Fruit fly (Drosophila melanogaster) whole organism, embryonic: Measurements from ENCODE around the gene Papss.

Experiments
- Antp ChIP-seq: fragments of 200-800 bp; sonication (Bioruptor generic); optimal IDR thresholded peaks from 3 replicates; lab custom pipeline; 2016; ENCODE audit warnings: missing biosample characterization, missing genetic modification characterization
- Atf3 ChIP-seq: fragments of 200-800 bp; sonication (Bioruptor generic); optimal IDR thresholded peaks from 3 replicates; lab custom pipeline; 2016; ENCODE audit warnings: missing biosample characterization, missing genetic modification characterization
- BEAF-32 ChIP-seq: fragments of 200-800 bp; sonication (Bioruptor generic); optimal IDR thresholded peaks from 3 replicates; lab custom pipeline; 2017; ENCODE audit warnings: missing biosample characterization, missing genetic modification characterization, mild to moderate bottlenecking, moderate library complexity, missing genetic modification reagents
- CG1024 ChIP-seq: fragments of 200-800 bp; sonication (Bioruptor generic); IDR thresholded peaks from 2 replicates; pipeline ENCODE4 v1.3.6; 2022; ENCODE audit warnings: missing biosample characterization, missing genetic modification characterization
- CG10267 ChIP-seq: fragments of 200-800 bp; sonication (Bioruptor generic); optimal IDR thresholded peaks from 2 replicates; lab custom pipeline; 2018; ENCODE audit warnings: missing biosample characterization, mild to moderate bottlenecking, missing genetic modification characterization, moderate library complexity
- CG12071 ChIP-seq: fragments of 200-800 bp; sonication (Bioruptor generic); optimal IDR thresholded peaks from 3 replicates; lab custom pipeline; 2018; ENCODE audit warnings: missing biosample characterization, mild to moderate bottlenecking, missing genetic modification characterization
- CG12744 ChIP-seq: fragments of 200-800 bp; sonication (Bioruptor generic); optimal IDR thresholded peaks from 2 replicates; lab custom pipeline; 2016; ENCODE audit warnings: missing biosample characterization, missing genetic modification characterization
- CG13894 ChIP-seq: fragments of 200-800 bp; sonication (Bioruptor generic); optimal IDR thresholded peaks from 3 replicates; lab custom pipeline; 2018; ENCODE audit warnings: missing biosample characterization, mild to moderate bottlenecking, missing genetic modification characterization, moderate library complexity
- CG14965 ChIP-seq: fragments of 200-800 bp; sonication (Bioruptor generic); optimal IDR thresholded peaks from 2 replicates; lab custom pipeline; 2016; ENCODE audit warnings: missing biosample characterization, missing genetic modification characterization, borderline replicate concordance
- CG18599 ChIP-seq: fragments of 200-800 bp; sonication (Bioruptor generic); optimal IDR thresholded peaks from 3 replicates; lab custom pipeline; 2017; ENCODE audit warnings: missing biosample characterization, missing genetic modification characterization, mild to moderate bottlenecking, moderate library complexity, missing genetic modification reagents
- CG2129 ChIP-seq: fragments of 200-800 bp; sonication (Bioruptor generic); IDR thresholded peaks from 2 replicates; pipeline ENCODE4 v1.3.6; 2022; ENCODE audit warnings: missing biosample characterization, missing genetic modification characterization; ENCODE audit not compliant: partially characterized antibody
- CG2199 ChIP-seq: fragments of 200-800 bp; sonication (Bioruptor generic); IDR thresholded peaks from 3 replicates; pipeline ENCODE4 v1.3.6; 2022; ENCODE audit warnings: missing biosample characterization, missing genetic modification characterization
- CG2889 ChIP-seq: fragments of 200-800 bp; sonication (Bioruptor generic); IDR thresholded peaks from 3 replicates; pipeline ENCODE4 v1.3.6; 2022; ENCODE audit warnings: missing biosample characterization, missing genetic modification characterization
- CG31224 ChIP-seq: fragments of 200-800 bp; sonication (Bioruptor generic); IDR thresholded peaks from 2 replicates; pipeline ENCODE4 v1.3.6; 2022; ENCODE audit warnings: missing biosample characterization, missing genetic modification characterization
- CG33213 ChIP-seq: fragments of 200-800 bp; sonication (Bioruptor generic); optimal IDR thresholded peaks from 3 replicates; lab custom pipeline; 2016; ENCODE audit warnings: missing biosample characterization, missing genetic modification characterization
- CG3407 ChIP-seq: fragments of 200-800 bp; sonication (Bioruptor generic); optimal IDR thresholded peaks from 2 replicates; lab custom pipeline; 2018; ENCODE audit warnings: missing biosample characterization, mild to moderate bottlenecking, missing genetic modification characterization
- CG34422 ChIP-seq: fragments of 200-800 bp; sonication (Bioruptor generic); IDR thresholded peaks from 3 replicates; pipeline ENCODE4 v1.3.6; 2022; ENCODE audit warnings: missing biosample characterization, missing genetic modification characterization
- CG7987 ChIP-seq: fragments of 200-800 bp; sonication (Bioruptor generic); optimal IDR thresholded peaks from 2 replicates; lab custom pipeline; 2018; ENCODE audit warnings: missing biosample characterization, mild to moderate bottlenecking, missing genetic modification characterization, moderate library complexity
- D19A ChIP-seq: fragments of 200-800 bp; optimal IDR thresholded peaks from 3 replicates; lab custom pipeline; 2019; ENCODE audit warnings: missing biosample characterization, mild to moderate bottlenecking, missing genetic modification characterization, moderate library complexity
- Dad ChIP-seq: fragments of 200-800 bp; sonication (Bioruptor generic); optimal IDR thresholded peaks from 3 replicates; lab custom pipeline; 2016; ENCODE audit warnings: missing biosample characterization, missing genetic modification characterization
- Dp ChIP-seq: fragments of 200-800 bp; sonication (Bioruptor generic); optimal IDR thresholded peaks from 2 replicates; lab custom pipeline; 2018; ENCODE audit warnings: missing biosample characterization, mild to moderate bottlenecking, missing genetic modification characterization, moderate library complexity
- Fer1 ChIP-seq: fragments of 200-800 bp; sonication (Bioruptor generic); optimal IDR thresholded peaks from 2 replicates; lab custom pipeline; 2017; ENCODE audit warnings: missing biosample characterization, mild to moderate bottlenecking, missing genetic modification characterization
- Gsc ChIP-seq: fragments of 200-800 bp; sonication (Bioruptor generic); IDR thresholded peaks from 2 replicates; pipeline ENCODE4 v1.3.6; 2022; ENCODE audit warnings: missing biosample characterization, missing genetic modification characterization
- HmgZ ChIP-seq: fragments of 200-800 bp; sonication (Bioruptor generic); optimal IDR thresholded peaks from 2 replicates; lab custom pipeline; 2018; ENCODE audit warnings: missing biosample characterization, mild to moderate bottlenecking, missing genetic modification characterization
- Jarid2 ChIP-seq: fragments of 200-800 bp; sonication (Bioruptor generic); optimal IDR thresholded peaks from 3 replicates; lab custom pipeline; 2017; ENCODE audit warnings: mild to moderate bottlenecking, missing biosample characterization, missing genetic modification reagents, missing genetic modification characterization
- NK7.1 ChIP-seq: fragments of 200-800 bp; sonication (Bioruptor generic); optimal IDR thresholded peaks from 3 replicates; lab custom pipeline; 2016; ENCODE audit warnings: missing biosample characterization, missing genetic modification characterization
- Optix ChIP-seq: fragments of 200-800 bp; sonication (Bioruptor generic); IDR thresholded peaks from 3 replicates; pipeline ENCODE4 v1.3.6; 2022; ENCODE audit warnings: missing biosample characterization, missing genetic modification characterization
- PHDP ChIP-seq: fragments of 200-800 bp; sonication (Bioruptor generic); optimal IDR thresholded peaks from 3 replicates; lab custom pipeline; 2018; ENCODE audit warnings: missing biosample characterization, mild to moderate bottlenecking, missing genetic modification characterization, moderate library complexity
- Rfx ChIP-seq: fragments of 200-800 bp; sonication (Bioruptor generic); IDR thresholded peaks from 2 replicates; pipeline ENCODE4 v1.3.6; 2022; ENCODE audit warnings: missing biosample characterization, missing genetic modification characterization
- amos ChIP-seq: fragments of 200-800 bp; sonication (Bioruptor generic); IDR thresholded peaks from 2 replicates; pipeline ENCODE4 v1.3.6; 2022; ENCODE audit warnings: missing biosample characterization, missing genetic modification characterization; ENCODE audit not compliant: partially characterized antibody
- bbx ChIP-seq: fragments of 200-800 bp; sonication (Bioruptor generic); IDR thresholded peaks from 2 replicates; pipeline ENCODE4 v1.3.6; 2022; ENCODE audit warnings: missing biosample characterization, missing genetic modification characterization; ENCODE audit not compliant: partially characterized antibody
- dm ChIP-seq: fragments of 200-800 bp; sonication (Bioruptor generic); optimal IDR thresholded peaks from 3 replicates; lab custom pipeline; 2016; ENCODE audit warnings: missing biosample characterization, missing genetic modification characterization
- dmrt11E ChIP-seq: fragments of 200-800 bp; sonication (Bioruptor generic); optimal IDR thresholded peaks from 3 replicates; lab custom pipeline; 2018; ENCODE audit warnings: missing biosample characterization, mild to moderate bottlenecking, missing genetic modification characterization, moderate library complexity
- exex ChIP-seq: fragments of 200-800 bp; sonication (Bioruptor generic); optimal IDR thresholded peaks from 4 replicates; lab custom pipeline; 2018; ENCODE audit warnings: missing biosample characterization, mild to moderate bottlenecking, missing genetic modification characterization, moderate library complexity
- eyg ChIP-seq: fragments of 200-800 bp; sonication (Bioruptor generic); optimal IDR thresholded peaks from 3 replicates; lab custom pipeline; 2016; ENCODE audit warnings: missing biosample characterization, missing genetic modification characterization
- ham ChIP-seq: fragments of 200-800 bp; sonication (Bioruptor generic); IDR thresholded peaks from 2 replicates; pipeline ENCODE4 v1.3.6; 2022; ENCODE audit warnings: missing biosample characterization, missing genetic modification characterization
- hb ChIP-seq: fragments of 200-800 bp; sonication (Bioruptor generic); IDR thresholded peaks from 3 replicates; pipeline ENCODE4 v1.3.6; 2022; ENCODE audit warnings: missing biosample characterization, missing genetic modification characterization; ENCODE audit not compliant: partially characterized antibody
- jing ChIP-seq: fragments of 200-800 bp; sonication (Bioruptor generic); optimal IDR thresholded peaks from 2 replicates; lab custom pipeline; 2018; ENCODE audit warnings: missing biosample characterization, mild to moderate bottlenecking, missing genetic modification characterization
- ranshi ChIP-seq: fragments of 200-800 bp; sonication (Bioruptor generic); IDR thresholded peaks from 2 replicates; pipeline ENCODE4 v1.3.6; 2022; ENCODE audit warnings: missing biosample characterization, missing genetic modification characterization
- row ChIP-seq: fragments of 200-800 bp; sonication (Bioruptor generic); IDR thresholded peaks from 3 replicates; pipeline ENCODE4 v1.3.6; 2022; ENCODE audit warnings: missing biosample characterization, missing genetic modification characterization
- salm ChIP-seq: fragments of 200-800 bp; sonication (Bioruptor generic); optimal IDR thresholded peaks from 2 replicates; lab custom pipeline; 2018; ENCODE audit warnings: missing biosample characterization, mild to moderate bottlenecking, missing genetic modification characterization
- sc ChIP-seq, 3 experiments: fragments of >200 bp in 2 of 3; fragments of 200-800 bp in 1 of 3; sonication (Bioruptor generic) in 1 of 3; optimal IDR thresholded peaks; 2 replicates in 2 of 3; 3 replicates in 1 of 3; lab custom pipeline; 2017; ENCODE audit warnings: mild to moderate bottlenecking in 1 of 3, missing biosample characterization in 1 of 3, missing genetic modification characterization in 1 of 3, missing genetic modification reagents in 1 of 3
- sug ChIP-seq: fragments of 200-800 bp; optimal IDR thresholded peaks from 2 replicates; lab custom pipeline; 2019; ENCODE audit warnings: missing biosample characterization, mild to moderate bottlenecking, missing genetic modification characterization, moderate library complexity
- tap ChIP-seq: fragments of 200-800 bp; optimal IDR thresholded peaks from 3 replicates; lab custom pipeline; 2019; ENCODE audit warnings: missing biosample characterization, mild to moderate bottlenecking, missing genetic modification characterization, moderate library complexity
- tll ChIP-seq, 2 experiments: fragments of 200-800 bp in 1 of 2; fragments of >200 bp in 1 of 2; sonication (Bioruptor generic) in 1 of 2; optimal IDR thresholded peaks; 2 replicates each; lab custom pipeline; 2017 to 2019; ENCODE audit warnings: missing biosample characterization in 2 of 2, missing genetic modification characterization in 2 of 2, mild to moderate bottlenecking in 1 of 2, moderate library complexity in 1 of 2
- tna ChIP-seq: fragments of 200-800 bp; sonication (Bioruptor generic); IDR thresholded peaks from 2 replicates; pipeline ENCODE4 v1.3.6; 2022; ENCODE audit warnings: missing biosample characterization, missing genetic modification characterization; ENCODE audit not compliant: partially characterized antibody
- tx ChIP-seq: fragments of 200-800 bp; sonication (Bioruptor generic); optimal IDR thresholded peaks from 2 replicates; lab custom pipeline; 2016; ENCODE audit warnings: missing biosample characterization, missing genetic modification characterization

The Papss gene

DNA sequence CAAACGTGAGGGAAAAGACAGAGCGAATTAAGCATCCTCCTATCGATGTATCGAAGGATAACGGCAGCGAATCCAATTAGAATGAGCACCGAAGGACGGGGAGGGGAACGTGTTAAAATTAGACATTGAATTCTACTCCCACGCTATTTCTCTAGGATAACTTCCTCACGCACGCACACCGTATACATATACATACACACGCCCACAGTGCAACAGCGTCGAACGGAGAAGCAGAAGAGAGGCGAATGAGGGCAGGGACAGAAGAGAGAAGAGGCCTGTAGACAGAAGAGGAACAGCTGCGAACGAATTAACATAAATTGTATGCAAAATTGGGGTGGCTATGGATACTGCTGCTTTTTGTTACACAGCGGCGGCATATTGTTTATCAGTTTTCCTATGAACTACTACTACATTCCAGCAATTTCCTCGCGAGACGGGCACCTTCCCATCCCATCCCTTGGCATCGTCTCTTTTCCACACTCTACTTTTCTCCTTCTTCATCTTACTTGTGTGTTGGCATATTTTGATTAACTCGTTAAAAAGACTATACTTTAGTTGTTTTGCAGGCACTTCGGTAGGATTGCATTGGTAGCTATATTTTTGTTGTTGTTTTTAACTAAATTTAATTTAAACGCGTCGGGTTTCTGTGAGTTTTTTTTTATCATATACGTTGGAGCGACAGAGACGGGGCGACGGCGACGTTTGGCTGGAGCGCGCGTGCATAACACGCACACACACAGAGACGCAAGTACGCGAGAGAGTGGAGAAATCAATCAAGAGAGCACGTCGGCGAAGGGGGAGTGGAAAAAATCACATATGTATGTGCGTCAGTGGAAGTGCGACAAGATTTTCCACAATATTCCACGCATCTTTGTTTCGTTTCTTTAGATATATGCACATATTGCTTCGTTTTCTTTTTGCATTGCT lies 63.4 kb downstream of the Papss start (continued):
- TF ChIP-seq Optix (GFP tag; lab: Robert Waterston, UW) (no peak), dmrt11E (tag; lab: Kevin White, UChicago) (no peak), ham (GFP tag; lab: Robert Waterston, UW) (no peak), CG18599 (GFP tag; lab: Kevin White, UChicago) (no peak), dm (GFP tag; lab: Kevin White, UChicago) (no peak), CG2129 (GFP tag; lab: Robert Waterston, UW) (no peak), CG34422 (GFP tag; lab: Robert Waterston, UW) (no peak; the same call in 2 of the 3 replicates), D19A (no peak), sc (optimal IDR thresholded peaks at IDR 0.05; lab: Kevin White, UChicago) (no peak), sc (GFP tag; optimal IDR thresholded peaks at IDR 0.05; lab: Kevin White, UChicago) (no peak), Gsc (GFP tag; lab: Robert Waterston, UW) (no peak), CG10267 (no peak), CG2889 (GFP tag; lab: Robert Waterston, UW) (no peak), Dp (GFP tag; lab: Kevin White, UChicago) (no peak), exex (peak; percentile 5), ranshi (GFP tag; lab: Robert Waterston, UW) (no peak), row (no peak), Atf3 (GFP tag; lab: Kevin White, UChicago) (no peak), BEAF-32 (GFP tag; lab: Kevin White, UChicago) (peak; percentile 10), bbx (GFP tag; lab: Robert Waterston, UW) (0 out of 2 replicates have a peak, but pooled peaks have one; percentile 34), CG14965 (GFP tag; lab: Kevin White, UChicago) (no peak), salm (tag; lab: Kevin White, UChicago) (no peak), CG1024 (GFP tag; lab: Robert Waterston, UW) (no peak), hb (no peak), CG13894 (tag; lab: Kevin White, UChicago) (no peak), PHDP (no peak), Fer1 (peak; percentile 21), jing (GFP tag; lab: Kevin White, UChicago) (no peak), CG31224 (no peak), CG2199 (GFP tag; lab: Robert Waterston, UW) (peak; percentile 20; the same call in 1 of the 3 replicates), Jarid2 (GFP tag; lab: Kevin White, UChicago) (no peak), CG12071 (GFP tag; lab: Kevin White, UChicago) (no peak), HmgZ (tag; lab: Kevin White, UChicago) (no peak), Antp (GFP tag; lab: Kevin White, UChicago) (no peak), eyg (no peak), CG7987 (GFP tag; lab: Kevin White, UChicago) (no peak), CG33213 (no peak), Dad (no peak), amos (GFP tag; lab: Robert Waterston, UW) (0 out of 2 replicates have a peak, but pooled peaks have one; percentile 4), CG12744 (no peak), CG3407 (GFP tag; lab: Kevin White, UChicago) (no peak), sug (tag; lab: Kevin White, UChicago) (no peak), NK7.1 (GFP tag; lab: Kevin White, UChicago) (no peak), tap (tag; lab: Kevin White, UChicago) (no peak), Rfx (GFP tag; lab: Robert Waterston, UW) (peak; percentile 17; the same call in 1 of the 2 replicates), tna (no peak), tx (no peak), tll (GFP tag; optimal IDR thresholded peaks at IDR 0.05; lab: Kevin White, UChicago) (no peak)
